Worm (Caenorhabditis elegans): ENCODE data around the gene K07H8.12.
A peak's percentile ranks its signal among the peaks of the same experiment; 100 is the strongest.

Gene K07H8.12

ce11 chrIV:8255221-8255620 lies 21.3 kb downstream of the K07H8.12 start:
- TF ChIP-seq nhr-80 (tag; optimal IDR thresholded peaks at IDR 0.05) (peak; percentile 22), ceh-40 (GFP tag; IDR thresholded peaks at IDR 0.05) (no peak), dpff-1 (tag; optimal IDR thresholded peaks at IDR 0.05) (no peak), nhr-27 (tag; optimal IDR thresholded peaks at IDR 0.05) (no peak), hmg-1.2 (GFP tag; IDR thresholded peaks at IDR 0.05) (no peak), ceh-100 (GFP tag; IDR thresholded peaks at IDR 0.05) (no peak), C06A6.2 (GFP tag; conservative IDR thresholded peaks at IDR 0.05) (no peak)

- no peak for TF ChIP-seq lag-1 (GFP tag; IDR thresholded peaks at IDR 0.05)
- TF ChIP-seq B0261.1 (tag; optimal IDR thresholded peaks at IDR 0.05): no peak
- no peak for TF ChIP-seq dox-1 (GFP tag; IDR thresholded peaks at IDR 0.05)
- TF ChIP-seq Y79H2A.3 (GFP tag; conservative IDR thresholded peaks at IDR 0.05): no peak
- TF ChIP-seq ceh-58 (GFP tag; IDR thresholded peaks at IDR 0.05): no peak
- TF ChIP-seq unc-62 (GFP tag; optimal IDR thresholded peaks at IDR 0.05): no peak
Measured at ce11 chrIV:8254193-8254592, 22.3 kb downstream of the K07H8.12 start.

ce11 chrIV:8252856-8253255 lies 23.7 kb downstream of the K07H8.12 start:
- TF ChIP-seq ceh-91 (GFP tag; IDR thresholded peaks at IDR 0.05) (peak; percentile 61; the same call in 1 of the 2 replicates), T26A5.8 (tag; optimal IDR thresholded peaks at IDR 0.05) (peak; percentile 68), pha-4 (tag; optimal IDR thresholded peaks at IDR 0.05) (no peak), F57C9.4 (tag; optimal IDR thresholded peaks at IDR 0.05) (peak; percentile 54), hrde-1 (tag; optimal IDR thresholded peaks at IDR 0.05; ENCODE audit: borderline replicate concordance) (peak; percentile 83), ets-4 (GFP tag; optimal IDR thresholded peaks at IDR 0.05) (peak; percentile 51), ceh-40 (GFP tag; IDR thresholded peaks at IDR 0.05) (peak; percentile 91; the same call in 1 of the 2 replicates), let-526 (GFP tag; IDR thresholded peaks at IDR 0.05) (peak; percentile 66; the same call in 1 of the 2 replicates), ceh-58 (GFP tag; IDR thresholded peaks at IDR 0.05) (0 out of 2 replicates have a peak, but pooled peaks have one; percentile 71), nhr-120 (GFP tag; IDR thresholded peaks at IDR 0.05) (0 out of 2 replicates have a peak, but pooled peaks have one; percentile 51), aptf-3 (GFP tag; IDR thresholded peaks at IDR 0.05) (no peak; the same call in 1 of the 2 replicates), ztf-6 (GFP tag; IDR thresholded peaks at IDR 0.05) (peak; percentile 77; the same call in 1 of the 2 replicates), lir-1 (GFP tag; conservative IDR thresholded peaks at IDR 0.05) (0 out of 2 replicates have a peak, but pooled peaks have one; percentile 34), B0336.3 (GFP tag; IDR thresholded peaks at IDR 0.05) (peak; percentile 50; the same call in 1 of the 2 replicates), nhr-90 (tag; optimal IDR thresholded peaks at IDR 0.05) (peak; percentile 96), lin-26 (GFP tag; IDR thresholded peaks at IDR 0.05) (peak; percentile 97), madf-8 (GFP tag; conservative IDR thresholded peaks at IDR 0.05) (no peak), T07F8.4 (tag; optimal IDR thresholded peaks at IDR 0.05) (peak; percentile 75), Y53F4B.3 (GFP tag; IDR thresholded peaks at IDR 0.05) (peak; percentile 78), aptf-2 (GFP tag; conservative IDR thresholded peaks at IDR 0.05) (no peak), sptf-2 (GFP tag; optimal IDR thresholded peaks at IDR 0.05) (peak; percentile 76), F23B12.7 (tag; optimal IDR thresholded peaks at IDR 0.05; ENCODE audit: insufficient read depth) (peak; percentile 92), dox-1 (GFP tag; IDR thresholded peaks at IDR 0.05) (no peak; the same call in 1 of the 2 replicates), hlh-12 (tag; optimal IDR thresholded peaks at IDR 0.05) (peak; percentile 86), unc-130 (GFP tag; optimal IDR thresholded peaks at IDR 0.05) (peak; percentile 77), egrh-3 (GFP tag; IDR thresholded peaks at IDR 0.05) (0 out of 2 replicates have a peak, but pooled peaks have one; percentile 32), ceh-27 (GFP tag; optimal IDR thresholded peaks at IDR 0.05) (peak; percentile 71), B0035.1 (tag; optimal IDR thresholded peaks at IDR 0.05) (peak; percentile 55), ceh-79 (tag; optimal IDR thresholded peaks at IDR 0.05) (peak; percentile 75), ztf-22 (GFP tag; optimal IDR thresholded peaks at IDR 0.05) (peak; percentile 68), snpc-4 (GFP tag; optimal IDR thresholded peaks at IDR 0.05) (peak; percentile 82), snpc-4 (tag; optimal IDR thresholded peaks at IDR 0.05) (peak; percentile 37 to 82 (median 66)), atf-7 (tag; optimal IDR thresholded peaks at IDR 0.05) (peak; percentile 66), ccch-3 (GFP tag; optimal IDR thresholded peaks at IDR 0.05) (peak; percentile 1), nhr-179 (tag; optimal IDR thresholded peaks at IDR 0.05) (peak; percentile 62), sea-2 (GFP tag; IDR thresholded peaks at IDR 0.05) (no peak)
